Worm (Caenorhabditis elegans): Measurements from ENCODE around the gene Y61A9LA.7.

DNA sequence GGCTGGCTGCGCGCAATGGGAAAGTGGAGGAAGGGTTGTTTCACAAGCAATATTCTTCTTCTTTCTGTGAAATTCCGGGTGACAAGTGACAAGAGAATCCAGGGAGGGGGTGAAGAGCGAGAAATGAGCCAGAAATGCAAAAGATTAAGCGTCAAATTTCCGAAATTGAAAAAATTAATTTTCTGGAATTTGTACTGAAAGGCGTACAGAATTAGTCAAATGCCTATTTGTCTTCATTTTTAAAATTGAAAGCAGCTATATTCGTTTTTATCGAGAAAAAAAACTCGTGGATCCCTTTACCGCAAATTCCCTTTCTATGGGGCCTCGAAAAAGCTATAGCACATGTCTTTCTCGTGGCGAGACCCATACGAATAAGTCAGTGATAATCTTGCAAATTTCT lies 23.9 kb downstream of the Y61A9LA.7 start:
- TF ChIP-seq mdl-1 (tag; optimal IDR thresholded peaks at IDR 0.05) (no peak), ztf-11 (tag; optimal IDR thresholded peaks at IDR 0.05) (no peak)

Measured in whole organism, L3 larva.